Fruit fly (Drosophila melanogaster) whole organism, larva: Measurements from ENCODE around the gene yellow-f.

Source experiments
- noc ChIP-seq: fragments of 200-800 bp; sonication (Bioruptor generic); optimal IDR thresholded peaks from 3 replicates; lab custom pipeline; 2019; ENCODE audit warnings: missing biosample characterization, mild to moderate bottlenecking, missing genetic modification characterization, moderate library complexity

yellow-f gene

dm6 chr3R:12982167-12982981 lies 10.6 kb downstream of the yellow-f start:
- peak; percentile 94 for TF ChIP-seq noc

DNA sequence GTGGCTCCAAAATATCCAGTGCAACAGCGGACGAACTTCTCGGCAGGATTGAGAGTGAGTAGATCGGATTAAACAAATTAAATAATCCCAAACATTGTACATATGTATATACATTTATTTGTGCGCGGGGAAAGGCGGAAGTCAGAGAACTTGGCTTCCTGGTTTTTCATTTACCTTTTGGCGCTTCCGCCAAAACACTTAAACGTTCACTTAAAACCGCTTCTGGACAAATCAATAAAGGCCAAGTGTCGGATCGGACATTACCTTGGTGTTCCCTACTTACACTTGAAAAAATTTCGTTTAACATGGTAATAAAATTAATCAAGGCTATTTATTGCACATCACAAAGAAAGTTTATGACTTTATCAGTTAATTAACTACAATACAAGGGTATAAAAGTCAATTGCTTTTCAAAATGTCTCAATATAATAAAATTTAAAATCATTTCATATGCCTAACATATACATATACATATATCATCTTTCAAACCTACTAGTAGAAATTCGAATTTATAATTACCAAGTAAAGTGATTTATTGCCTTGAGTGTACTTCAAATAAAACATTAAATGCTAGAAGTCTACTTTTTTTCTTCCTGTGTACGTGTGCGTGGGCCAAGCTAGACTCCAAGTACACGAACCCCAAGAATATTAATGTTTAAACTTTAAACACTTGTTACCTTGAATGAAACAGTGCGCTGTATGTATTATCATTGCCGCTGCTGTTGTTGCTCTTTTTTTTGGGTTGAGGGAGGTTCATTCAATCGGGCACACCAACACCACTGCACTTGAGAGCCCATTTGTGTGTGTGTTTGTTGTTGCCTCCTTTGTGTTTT lies 11.5 kb downstream of the yellow-f start:
- peak; percentile 0 for TF ChIP-seq noc

DNA sequence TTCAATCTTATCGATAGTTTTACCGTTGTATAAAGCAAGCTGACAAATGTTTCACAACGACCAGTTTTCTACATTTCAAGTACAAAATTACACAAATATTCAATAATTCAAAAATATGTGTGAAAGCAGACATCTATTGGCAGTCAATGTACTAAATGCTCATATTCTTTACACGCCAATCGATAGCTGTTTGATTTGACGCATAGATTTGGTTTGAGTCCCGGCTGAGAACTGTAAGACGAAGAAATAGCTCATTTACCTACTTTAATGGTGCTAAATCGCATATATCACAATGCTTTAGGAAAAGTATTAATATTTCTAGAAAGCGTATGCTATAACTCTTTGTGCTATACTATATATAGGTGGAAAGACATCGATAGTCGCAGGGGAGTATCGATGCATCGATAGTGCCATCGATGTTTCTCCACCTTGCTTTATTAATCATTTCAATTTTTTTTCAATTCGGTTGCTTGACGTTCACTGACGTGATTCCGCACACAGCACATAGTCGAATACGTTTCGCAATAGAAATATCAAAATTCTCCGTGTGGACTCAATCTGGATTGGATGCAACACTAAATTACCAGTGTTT lies 12.3 kb downstream of the yellow-f start, which contains the start of gene Paip2:
Gene Paip2 (plus strand): TSS at position 165 of the 592 bp plus-strand sequence.
- TF ChIP-seq noc, result no peak

DNA sequence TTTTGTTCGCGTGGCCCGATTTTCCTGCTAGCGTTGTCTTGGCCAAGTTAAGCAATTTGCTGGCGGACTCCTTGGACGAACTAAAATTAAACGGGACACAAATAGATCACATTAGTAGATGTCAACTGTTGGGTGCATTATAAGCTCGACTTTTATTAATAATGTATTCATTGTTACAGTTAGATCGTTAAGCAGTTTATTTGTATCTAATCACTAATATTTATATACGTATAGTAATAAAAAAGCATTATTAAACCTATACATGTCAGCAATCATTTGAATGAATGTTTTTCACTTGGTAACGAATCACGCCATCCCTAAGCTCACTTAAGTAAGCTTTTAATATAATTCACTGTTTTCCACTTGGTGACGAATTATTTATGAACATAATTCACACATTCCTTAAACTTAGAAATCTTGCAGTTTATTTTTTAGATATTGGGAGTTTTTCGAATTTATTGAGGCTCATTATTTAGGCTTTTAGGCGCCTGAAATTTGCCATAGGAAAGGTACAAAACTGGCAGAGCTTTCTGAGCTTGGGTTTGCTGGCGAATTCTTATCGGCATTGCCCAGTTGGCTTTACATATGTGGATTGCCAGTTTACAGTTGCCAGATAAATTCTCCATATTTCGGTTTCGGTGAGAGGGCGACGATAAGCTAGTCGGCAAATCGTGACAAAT lies 15.5 kb downstream of the yellow-f start, which contains the start of the genes CG7381 and CG7091:
Gene CG7381 (minus strand): TSS at position 101 of the 680 bp plus-strand sequence.
Gene CG7091 (plus strand): TSS at position 630 of the 680 bp plus-strand sequence.
- no peak for TF ChIP-seq noc

DNA sequence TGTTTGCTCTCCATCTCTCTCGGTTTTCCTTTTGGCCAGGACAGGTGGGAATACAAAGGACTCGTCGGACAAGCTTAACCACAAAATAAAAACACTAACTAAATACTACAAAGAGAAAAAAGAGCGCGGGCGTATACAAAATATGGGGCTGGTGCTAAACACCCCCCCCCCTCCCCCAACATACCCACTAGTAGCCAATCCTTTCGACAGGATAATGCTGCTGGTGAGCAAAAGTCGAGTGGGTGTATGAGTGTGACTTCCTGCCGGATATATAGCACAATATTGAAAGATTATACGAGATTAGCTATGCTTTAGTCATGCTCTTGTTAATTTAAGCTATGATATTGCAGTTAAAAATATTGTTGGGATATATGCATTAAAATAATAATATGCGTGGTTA lies 17.8 kb downstream of the yellow-f start:
- TF ChIP-seq noc, result no peak

dm6 chr3R:12974447-12974846 lies 18.6 kb downstream of the yellow-f start:
- TF ChIP-seq noc, result no peak

DNA sequence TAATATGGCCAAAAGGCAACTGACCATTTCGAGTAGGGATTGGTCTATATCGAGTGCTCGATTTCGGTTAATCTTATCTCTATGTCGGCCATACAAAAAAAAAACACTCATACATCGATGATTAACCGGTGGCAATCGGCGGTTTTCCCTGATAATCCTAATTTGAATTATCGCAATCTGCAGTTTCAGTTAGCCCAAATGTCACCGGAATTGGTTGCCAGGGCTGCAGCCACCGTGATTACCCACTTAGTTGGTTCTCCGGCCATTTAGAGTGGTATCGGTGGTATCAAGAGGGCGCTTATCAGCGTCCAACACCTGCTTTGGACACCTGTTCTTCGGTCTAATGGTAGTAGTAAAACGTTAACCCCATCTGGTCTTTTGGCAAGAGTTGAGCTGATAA lies 20.9 kb downstream of the yellow-f start:
- no peak for TF ChIP-seq noc

DNA sequence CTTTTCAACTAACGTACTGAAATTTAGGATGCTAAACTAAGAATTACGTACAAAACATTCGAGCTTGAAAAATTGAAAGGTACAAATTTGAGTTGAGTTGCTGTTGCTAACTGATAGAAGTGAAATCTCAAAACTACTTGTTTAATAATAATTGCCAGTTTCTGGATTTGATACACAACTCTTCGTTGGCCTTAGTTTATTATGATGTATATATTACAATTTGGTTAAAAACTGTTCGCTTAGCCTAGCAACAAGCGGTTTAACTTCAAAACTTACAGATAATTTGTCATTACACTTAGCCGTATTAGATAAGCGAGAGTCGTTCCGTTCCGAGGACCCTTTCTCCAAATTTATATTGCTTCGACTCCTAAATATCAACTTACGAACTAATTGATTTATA lies 25.4 kb downstream of the yellow-f start, which contains the start of the genes CG14384 and grsm:
Gene CG14384 (minus strand): TSS at position 101 of the 400 bp plus-strand sequence.
Gene grsm (minus strand): TSS at position 101 of the 400 bp plus-strand sequence.
- no peak for TF ChIP-seq noc

dm6 chr3R:12964043-12964442 lies 29.0 kb downstream of the yellow-f start:
- TF ChIP-seq noc, result no peak

dm6 chr3R:12963491-12963890 lies 29.5 kb downstream of the yellow-f start, which contains the start of gene Cyp304a1:
Gene Cyp304a1 (plus strand): TSS chr3R:12963791.
- TF ChIP-seq noc, result no peak

- TF ChIP-seq noc, result no peak
Observed at dm6 chr3R:12962612-12963011, 30.4 kb downstream of the yellow-f start.

DNA sequence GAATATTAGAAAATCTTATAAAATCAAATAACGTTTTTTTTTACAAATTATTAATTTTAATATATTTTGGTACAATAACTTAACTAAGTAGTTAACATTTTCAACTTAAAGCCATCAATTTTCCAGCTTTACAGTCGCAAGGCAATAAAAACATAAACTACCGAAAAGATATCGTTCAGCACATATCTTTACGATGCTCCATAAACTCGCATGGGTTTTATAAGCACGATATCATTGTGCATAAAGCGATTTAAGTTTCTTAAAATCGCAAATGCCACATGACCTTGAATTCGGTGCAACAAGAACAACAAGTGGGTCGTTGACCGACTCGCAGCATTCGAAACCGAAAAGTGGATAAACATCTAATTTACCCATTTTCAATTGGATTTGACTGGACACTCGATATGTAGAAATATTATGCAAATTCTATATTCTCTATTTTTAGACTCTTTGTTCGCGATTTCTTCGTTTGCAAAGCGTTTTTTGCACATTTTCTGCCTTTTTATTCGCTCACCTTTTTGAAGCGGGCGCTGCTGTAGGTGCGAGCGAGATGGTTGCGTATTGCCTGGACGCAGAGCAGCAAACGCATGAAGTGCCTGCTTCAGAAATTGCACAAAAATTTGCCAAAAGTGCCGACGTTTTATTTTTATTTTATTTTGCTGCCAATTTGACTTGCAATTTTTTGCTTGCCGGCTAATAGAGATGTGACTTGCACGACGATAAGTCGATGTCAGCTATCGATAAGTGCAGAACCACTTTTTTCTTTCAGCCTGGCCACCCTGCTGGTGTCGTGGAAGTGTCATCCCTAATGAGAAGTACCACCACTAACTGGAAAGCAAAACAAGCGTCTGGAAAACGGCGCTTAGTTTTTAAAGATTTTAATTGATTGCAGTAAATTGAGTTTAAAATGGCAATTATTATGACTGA lies 31.8 kb downstream of the yellow-f start, which contains the start of gene Spc25:
Gene Spc25 (plus strand): TSS at position 817 of the 927 bp plus-strand sequence.
- TF ChIP-seq noc, result no peak

- TF ChIP-seq noc, result peak; percentile 55
Observed at dm6 chr3R:12960227-12960626, 32.8 kb downstream of the yellow-f start.

- no peak for TF ChIP-seq noc
Observed at dm6 chr3R:12957388-12957787, 35.6 kb downstream of the yellow-f start.
